Fruit fly (Drosophila melanogaster): ENCODE measurements around the gene CG15544.

The CG15544 gene

DNA sequence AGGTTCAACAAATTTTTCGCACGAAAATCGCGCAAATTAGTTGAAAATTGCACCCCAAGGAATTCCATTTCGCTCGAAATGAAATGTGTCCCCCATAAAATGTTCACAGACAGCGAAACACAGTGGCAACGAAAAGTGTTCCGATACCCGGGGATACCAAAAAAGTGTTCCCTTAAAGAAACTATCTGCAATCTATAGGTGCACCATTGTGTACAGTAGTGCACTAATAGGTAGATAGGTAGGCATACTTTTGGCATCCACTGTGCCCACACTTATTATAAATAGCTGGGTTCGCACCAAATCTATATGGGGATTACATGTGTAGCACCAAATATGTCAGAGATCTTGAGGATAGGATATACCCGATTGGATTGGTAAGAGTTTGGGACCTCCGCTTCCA lies 30.9 kb upstream of the CG15544 start (continued):
- TF ChIP-seq CG8089 (GFP tag; optimal IDR thresholded peaks at IDR 0.05) (no peak), kay (GFP tag; optimal IDR thresholded peaks at IDR 0.05) (no peak), CG13287 (GFP tag; IDR thresholded peaks at IDR 0.05; ENCODE audit: partially characterized antibody) (no peak), CG11695 (GFP tag; IDR thresholded peaks at IDR 0.05) (peak; percentile 67; the same call in 2 of the 3 replicates), CG8359 (GFP tag; optimal IDR thresholded peaks at IDR 0.05; ENCODE audit: borderline replicate concordance) (no peak), psq (GFP tag; optimal IDR thresholded peaks at IDR 0.05) (no peak), rib (GFP tag; IDR thresholded peaks at IDR 0.05) (peak; percentile 76), CG4282 (GFP tag; optimal IDR thresholded peaks at IDR 0.05) (no peak), Deaf1 (tag; optimal IDR thresholded peaks at IDR 0.05) (no peak), PHDP (tag; optimal IDR thresholded peaks at IDR 0.05) (peak; percentile 52), CG7357 (GFP tag; IDR thresholded peaks at IDR 0.05) (peak; percentile 63; the same call in 2 of the 3 replicates), CG14667 (GFP tag; IDR thresholded peaks at IDR 0.05) (peak; percentile 63; the same call in 1 of the 2 replicates), Dip2 (GFP tag; IDR thresholded peaks at IDR 0.05) (no peak), CG4730 (GFP tag; IDR thresholded peaks at IDR 0.05) (peak; percentile 54), so (GFP tag; IDR thresholded peaks at IDR 0.05) (peak; percentile 56; the same call in 1 of the 3 replicates), CG5953 (GFP tag; IDR thresholded peaks at IDR 0.05) (no peak; the same call in 1 of the 2 replicates), fd102C (GFP tag; optimal IDR thresholded peaks at IDR 0.05) (no peak), CG3407 (GFP tag; optimal IDR thresholded peaks at IDR 0.05) (no peak), MESR4 (GFP tag; optimal IDR thresholded peaks at IDR 0.05) (no peak), CG1647 (GFP tag; optimal IDR thresholded peaks at IDR 0.05) (peak; percentile 50), knrl (GFP tag; IDR thresholded peaks at IDR 0.05; ENCODE audit: partially characterized antibody) (no peak), CG42726 (GFP tag; IDR thresholded peaks at IDR 0.05; ENCODE audit: partially characterized antibody) (no peak), Camta (GFP tag; optimal IDR thresholded peaks at IDR 0.05) (no peak), lov (optimal IDR thresholded peaks at IDR 0.05) (no peak), lov (GFP tag; IDR thresholded peaks at IDR 0.05) (no peak), nmo (GFP tag; optimal IDR thresholded peaks at IDR 0.05) (peak; percentile 59), CG6175 (GFP tag; IDR thresholded peaks at IDR 0.05) (peak; percentile 76; the same call in 2 of the 3 replicates), D19B (GFP tag; optimal IDR thresholded peaks at IDR 0.05) (no peak), CG8281 (tag; optimal IDR thresholded peaks at IDR 0.05) (peak; percentile 6), CG16863 (GFP tag; optimal IDR thresholded peaks at IDR 0.05) (peak; percentile 50), tll (GFP tag; optimal IDR thresholded peaks at IDR 0.05) (no peak), CG2875 (GFP tag; optimal IDR thresholded peaks at IDR 0.05) (peak; percentile 55), gce (GFP tag; IDR thresholded peaks at IDR 0.05) (0 out of 3 replicates have a peak, but pooled peaks have one; percentile 40), jigr1 (GFP tag; IDR thresholded peaks at IDR 0.05) (0 out of 3 replicates have a peak, but pooled peaks have one; percentile 32), Six4 (GFP tag; optimal IDR thresholded peaks at IDR 0.05) (no peak), CG9215 (GFP tag; IDR thresholded peaks at IDR 0.05) (peak; percentile 65), Rfx (GFP tag; IDR thresholded peaks at IDR 0.05) (peak; percentile 90), sr (GFP tag; IDR thresholded peaks at IDR 0.05) (no peak), CG2889 (GFP tag; IDR thresholded peaks at IDR 0.05) (peak; percentile 61; the same call in 1 of the 3 replicates), mld (GFP tag; IDR thresholded peaks at IDR 0.05; ENCODE audit: partially characterized antibody) (no peak), Antp (GFP tag; optimal IDR thresholded peaks at IDR 0.05) (peak; percentile 42), CG8388 (GFP tag; optimal IDR thresholded peaks at IDR 0.05) (peak; percentile 99), luna (GFP tag; optimal IDR thresholded peaks at IDR 0.05) (no peak), CG4424 (GFP tag; optimal IDR thresholded peaks at IDR 0.05) (no peak), CG6272 (GFP tag; IDR thresholded peaks at IDR 0.05) (no peak), CG3065 (GFP tag; optimal IDR thresholded peaks at IDR 0.05) (no peak), CG8478 (optimal IDR thresholded peaks at IDR 0.05) (no peak), Abd-B (GFP tag; optimal IDR thresholded peaks at IDR 0.05) (peak; percentile 9), ssp (GFP tag; IDR thresholded peaks at IDR 0.05) (peak; percentile 45), CG7556 (GFP tag; optimal IDR thresholded peaks at IDR 0.05) (no peak), CG15696 (tag; optimal IDR thresholded peaks at IDR 0.05) (peak; percentile 17), Mes4 (GFP tag; optimal IDR thresholded peaks at IDR 0.05) (peak; percentile 21)

Measured in whole organism, embryonic.